Fruit fly (Drosophila melanogaster): Measurements from ENCODE around the gene CG46519.
"Not testable (repeated sequence)": the region's sequence is repeated elsewhere in the genome, so short reads cannot be mapped to it uniquely, and the experiment has no call there.

The CG46519 gene

dm6 chrX:22231270-22231669 lies at the start of gene CG46519:
CG46519 (plus strand) TSS chrX:22231570.
- TF ChIP-seq CTCF, CG8478 (optimal IDR thresholded peaks at IDR 0.05): not testable (repeated sequence)

- not testable (repeated sequence) for TF ChIP-seq CTCF, CG8478 (optimal IDR thresholded peaks at IDR 0.05)
Measured at dm6 chrX:22182193-22182592, 49.2 kb upstream of the CG46519 start, which contains the start of gene CG46511. CG46511 (plus strand) TSS chrX:22182493.

- TF ChIP-seq CG8478, CTCF (optimal IDR thresholded peaks at IDR 0.05): not testable (repeated sequence)
Measured at dm6 chrX:22187070-22187469, 44.3 kb upstream of the CG46519 start, which contains the start of gene CG46512. CG46512 (plus strand) TSS chrX:22187370.

dm6 chrX:22191973-22192372 lies 39.4 kb upstream of the CG46519 start, which contains the start of gene CG46513:
CG46513 (plus strand) TSS chrX:22192273.
- TF ChIP-seq CTCF, CG8478 (optimal IDR thresholded peaks at IDR 0.05): not testable (repeated sequence)

dm6 chrX:22196874-22197273 lies 34.5 kb upstream of the CG46519 start, which contains the start of gene CG46514:
CG46514 (plus strand) TSS chrX:22197174.
- not testable (repeated sequence) for TF ChIP-seq CTCF, CG8478 (optimal IDR thresholded peaks at IDR 0.05)

- TF ChIP-seq CTCF, CG8478 (optimal IDR thresholded peaks at IDR 0.05): not testable (repeated sequence)
Measured at dm6 chrX:22201883-22202282, 29.5 kb upstream of the CG46519 start, which contains the start of gene CG46515. CG46515 (plus strand) TSS chrX:22202183.

- TF ChIP-seq CG8478, CTCF (optimal IDR thresholded peaks at IDR 0.05): not testable (repeated sequence)
Measured at dm6 chrX:22212028-22212427, 19.3 kb upstream of the CG46519 start, which contains the start of gene CG46516. CG46516 (plus strand) TSS chrX:22212328.

dm6 chrX:22217079-22217478 lies 14.3 kb upstream of the CG46519 start, which contains the start of gene CG46517:
CG46517 (plus strand) TSS chrX:22217379.
- not testable (repeated sequence) for TF ChIP-seq CG8478, CTCF (optimal IDR thresholded peaks at IDR 0.05)

- not testable (repeated sequence) for TF ChIP-seq CTCF, CG8478 (optimal IDR thresholded peaks at IDR 0.05)
Measured at dm6 chrX:22226273-22226672, 5.1 kb upstream of the CG46519 start, which contains the start of gene CG46518. CG46518 (plus strand) TSS chrX:22226573.

dm6 chrX:22236265-22236664 lies 4.9 kb downstream of the CG46519 start, which contains the start of gene CG46520:
CG46520 (plus strand) TSS chrX:22236565.
- not testable (repeated sequence) for TF ChIP-seq CTCF, CG8478 (optimal IDR thresholded peaks at IDR 0.05)

dm6 chrX:22241272-22241671 lies 9.9 kb downstream of the CG46519 start, which contains the start of gene CG46521:
CG46521 (plus strand) TSS chrX:22241572.
- TF ChIP-seq CG8478, CTCF (optimal IDR thresholded peaks at IDR 0.05): not testable (repeated sequence)

- not testable (repeated sequence) for TF ChIP-seq CG8478, CTCF (optimal IDR thresholded peaks at IDR 0.05)
Measured at dm6 chrX:22246300-22246699, 14.9 kb downstream of the CG46519 start, which contains the start of gene CG46522. CG46522 (plus strand) TSS chrX:22246600.

dm6 chrX:22251282-22251681 lies 19.9 kb downstream of the CG46519 start, which contains the start of gene CG41562:
CG41562 (plus strand) TSS chrX:22251582.
- TF ChIP-seq CG8478, CTCF (optimal IDR thresholded peaks at IDR 0.05): not testable (repeated sequence)
